Worm (Caenorhabditis elegans) whole organism, late embryonic: ENCODE data around the gene pars-1.

Experiments used
- ahr-1 ChIP-seq: sonication (generic microtip); optimal IDR thresholded peaks from 2 replicates; lab custom pipeline; 2016; ENCODE audit warnings: missing genetic modification characterization, missing compliant biosample characterization
- ama-1 ChIP-seq: fragments of 150-350 bp; optimal IDR thresholded peaks from 2 replicates; lab custom pipeline; 2014
- ceh-22 ChIP-seq: sonication (generic microtip); optimal IDR thresholded peaks from 2 replicates; lab custom pipeline; 2017; ENCODE audit warnings: missing biosample characterization, missing genetic modification characterization
- ceh-34 ChIP-seq: sonication (generic microtip); optimal IDR thresholded peaks from 2 replicates; lab custom pipeline; 2016; ENCODE audit warnings: mild to moderate bottlenecking, missing genetic modification characterization, missing compliant biosample characterization
- dmd-4 ChIP-seq: sonication (generic microtip); optimal IDR thresholded peaks from 2 replicates; lab custom pipeline; 2016; ENCODE audit warnings: borderline replicate concordance, missing genetic modification characterization, missing compliant biosample characterization
- dve-1 ChIP-seq: sonication (generic microtip); optimal IDR thresholded peaks from 2 replicates; lab custom pipeline; 2017; ENCODE audit warnings: antibody characterized with exemption, mild to moderate bottlenecking, missing genetic modification characterization, missing compliant biosample characterization
- elt-2 ChIP-seq: sonication (generic microtip); optimal IDR thresholded peaks from 2 replicates; lab custom pipeline; 2016; ENCODE audit warnings: missing genetic modification reagents, missing genetic modification characterization, missing compliant biosample characterization
- nfya-1 ChIP-seq: sonication (generic microtip); optimal IDR thresholded peaks from 2 replicates; lab custom pipeline; 2017; ENCODE audit warnings: missing genetic modification characterization, mild to moderate bottlenecking, missing compliant biosample characterization, antibody characterized with exemption, moderate library complexity
- pag-3 ChIP-seq: sonication (generic microtip); optimal IDR thresholded peaks from 2 replicates; lab custom pipeline; 2016; ENCODE audit warnings: missing compliant biosample characterization, missing genetic modification characterization, borderline replicate concordance
- pax-1 ChIP-seq: fragments of 150-350 bp; optimal IDR thresholded peaks from 2 replicates; lab custom pipeline; 2014; ENCODE audit warnings: missing biosample characterization, missing genetic modification characterization
- pqm-1 ChIP-seq: sonication (generic microtip); optimal IDR thresholded peaks from 2 replicates; lab custom pipeline; 2016; ENCODE audit warnings: missing genetic modification characterization, missing compliant biosample characterization
- rnt-1 ChIP-seq: sonication (generic microtip); optimal IDR thresholded peaks from 2 replicates; lab custom pipeline; 2016; ENCODE audit warnings: missing genetic modification characterization, missing compliant biosample characterization
- syd-9 ChIP-seq: sonication (generic microtip); optimal IDR thresholded peaks from 2 replicates; lab custom pipeline; 2016; ENCODE audit warnings: mild to moderate bottlenecking, missing genetic modification characterization, moderate library complexity, missing compliant biosample characterization
- zip-5 ChIP-seq: sonication (generic microtip); optimal IDR thresholded peaks from 2 replicates; lab custom pipeline; 2016; ENCODE audit warnings: missing genetic modification characterization, missing compliant biosample characterization

DNA sequence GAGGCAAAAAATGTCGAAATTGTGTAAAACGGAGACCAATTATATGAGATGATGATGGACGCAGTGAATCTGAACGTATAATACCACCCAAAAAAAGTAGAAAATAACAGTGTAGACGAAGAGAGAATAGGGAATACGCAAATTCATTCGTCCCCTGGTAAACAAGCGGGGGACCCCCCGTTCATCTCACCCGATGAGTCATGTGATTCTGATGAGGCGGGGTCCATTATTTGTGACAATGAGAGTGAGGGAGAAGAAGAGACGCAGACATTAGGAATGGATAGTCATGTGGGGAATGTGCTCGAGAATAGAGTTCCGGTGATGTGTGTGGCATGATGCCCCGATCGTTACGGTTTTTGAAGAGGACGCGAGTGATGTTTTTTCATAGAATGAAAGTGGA lies 33.3 kb downstream of the pars-1 start:
- no peak for TF ChIP-seq pag-3 (tag; lab: Kevin White, UChicago)
- TF ChIP-seq ahr-1 = no peak
- no peak for TF ChIP-seq pqm-1
- TF ChIP-seq zip-5 (tag; lab: Kevin White, UChicago) = no peak
- no peak for TF ChIP-seq elt-2
- TF ChIP-seq dve-1 (tag; lab: Kevin White, UChicago) = no peak
- no peak for TF ChIP-seq ama-1 (lab: Kevin White, UChicago)
- no peak for TF ChIP-seq syd-9 (tag; lab: Kevin White, UChicago)
- TF ChIP-seq rnt-1 (tag; lab: Kevin White, UChicago) = peak; percentile 5
- peak; percentile 36 for TF ChIP-seq nfya-1 (tag; lab: Kevin White, UChicago)
- peak; percentile 39 for TF ChIP-seq ceh-34 (tag; lab: Kevin White, UChicago)
- TF ChIP-seq pax-1 (tag; lab: Kevin White, UChicago) = no peak
- no peak for TF ChIP-seq ceh-22 (tag; lab: Kevin White, UChicago)
- TF ChIP-seq dmd-4 = no peak
